Worm (Caenorhabditis elegans): ENCODE data around the gene malt-1.

DNA sequence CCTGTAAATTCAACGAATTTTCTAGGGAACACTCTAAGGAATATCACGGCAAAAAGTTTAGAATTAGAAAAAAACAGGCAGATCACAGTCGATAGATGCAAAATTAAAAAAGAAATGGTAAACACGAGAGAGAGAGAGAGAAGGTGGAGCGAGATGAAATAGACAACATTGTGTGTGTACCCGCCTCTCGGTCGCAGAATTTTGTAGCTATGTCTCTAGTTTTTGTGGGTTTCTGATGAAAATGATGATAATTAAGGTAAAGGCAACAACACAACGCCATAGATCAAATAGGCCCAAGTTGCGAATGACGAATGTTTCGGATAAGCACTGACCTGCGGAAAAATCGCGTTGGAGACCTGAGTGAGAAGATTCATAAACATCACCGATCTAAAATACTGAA lies 22.4 kb upstream of the malt-1 start, which contains the start of gene sod-1:
- TF ChIP-seq hmbx-1 (tag; optimal IDR thresholded peaks at IDR 0.05), result no peak
- TF ChIP-seq flt-1 (GFP tag; IDR thresholded peaks at IDR 0.05), result no peak
- TF ChIP-seq ceh-13 (GFP tag; optimal IDR thresholded peaks at IDR 0.05), result no peak
- TF ChIP-seq scrt-1 (GFP tag; IDR thresholded peaks at IDR 0.05), result no peak

Measured in whole organism, early embryonic.